Worm (Caenorhabditis elegans) whole organism, L4 larva: ENCODE data around the gene ZK593.2.

Experiments
- D1046.2 ChIP-seq: fragments of 200-800 bp; sonication (Bioruptor generic); IDR thresholded peaks from 2 replicates; pipeline ENCODE4 v1.3.6; 2022; ENCODE audit warnings: missing genetic modification characterization, missing compliant biosample characterization
- F10B5.3 ChIP-seq: sonication (generic microtip); optimal IDR thresholded peaks from 2 replicates; lab custom pipeline; 2016; ENCODE audit warnings: mild to moderate bottlenecking, missing genetic modification characterization, missing compliant biosample characterization
- F26F4.8 ChIP-seq: fragments of 200-800 bp; sonication (Bioruptor generic); conservative IDR thresholded peaks from 2 replicates; pipeline ENCODE4 v1.3.6; 2022; ENCODE audit warnings: missing genetic modification characterization, missing compliant biosample characterization
- Y48G9A.11 ChIP-seq: fragments of 200-800 bp; sonication (Bioruptor generic); IDR thresholded peaks from 2 replicates; pipeline ENCODE4 v1.3.6; 2022; ENCODE audit warnings: missing genetic modification reagents, missing genetic modification characterization, missing compliant biosample characterization
- Y5F2A.4 ChIP-seq: fragments of 200-800 bp; sonication (Bioruptor generic); optimal IDR thresholded peaks from 2 replicates; lab custom pipeline; 2018; ENCODE audit warnings: mild to moderate bottlenecking, missing genetic modification characterization, missing compliant biosample characterization
- ZK546.5 ChIP-seq, 2 experiments: sonication (generic microtip); optimal IDR thresholded peaks; 2 replicates each; lab custom pipeline; 2017; ENCODE audit warnings: missing biosample characterization in 2 of 2, missing genetic modification characterization in 2 of 2
- ama-1 ChIP-seq: fragments of 150-350 bp; optimal IDR thresholded peaks from 2 replicates; lab custom pipeline; 2014; ENCODE audit warnings: inconsistent platforms, mixed read lengths
- ceh-20 ChIP-seq: fragments of 200-800 bp; sonication (Bioruptor generic); IDR thresholded peaks from 2 replicates; pipeline ENCODE4 v1.3.6; 2022; ENCODE audit warnings: missing genetic modification reagents, missing genetic modification characterization, missing compliant biosample characterization
- ceh-28 ChIP-seq: fragments of 150-350 bp; optimal IDR thresholded peaks from 2 replicates; lab custom pipeline; 2014; ENCODE audit warnings: missing biosample characterization, missing genetic modification reagents, missing genetic modification characterization
- ceh-32 ChIP-seq: sonication (generic microtip); optimal IDR thresholded peaks from 2 replicates; lab custom pipeline; 2016; ENCODE audit warnings: mild to moderate bottlenecking, missing genetic modification characterization, missing compliant biosample characterization; ENCODE audit not compliant: poor library complexity
- ceh-44 ChIP-seq: fragments of 200-800 bp; sonication (Bioruptor generic); IDR thresholded peaks from 2 replicates; pipeline ENCODE4 v1.3.6; 2022; ENCODE audit warnings: missing genetic modification reagents, missing genetic modification characterization, missing compliant biosample characterization
- ceh-62 ChIP-seq: sonication (generic microtip); optimal IDR thresholded peaks from 2 replicates; lab custom pipeline; 2017; ENCODE audit warnings: missing biosample characterization, missing genetic modification characterization
- ctbp-1 ChIP-seq: fragments of 200-800 bp; sonication (Bioruptor generic); IDR thresholded peaks from 2 replicates; pipeline ENCODE4 v1.3.6; 2022; ENCODE audit warnings: missing genetic modification reagents, missing genetic modification characterization, missing compliant biosample characterization
- daf-16 ChIP-seq, 3 experiments: sonication (generic microtip); optimal IDR thresholded peaks; 2 replicates each; lab custom pipeline; 2016 to 2017; ENCODE audit warnings: missing genetic modification characterization in 3 of 3, missing genetic modification reagents in 3 of 3, mild to moderate bottlenecking in 2 of 3, missing compliant biosample characterization in 2 of 3, missing biosample characterization in 1 of 3, moderate library complexity in 1 of 3
- daf-8 ChIP-seq: fragments of 200-800 bp; sonication (Bioruptor generic); IDR thresholded peaks from 2 replicates; pipeline ENCODE4 v1.3.6; 2022; ENCODE audit warnings: missing genetic modification characterization, missing compliant biosample characterization
- dmd-6 ChIP-seq: fragments of 200-800 bp; sonication (Bioruptor generic); IDR thresholded peaks from 2 replicates; pipeline ENCODE4 v1.3.6; 2022; ENCODE audit warnings: missing genetic modification reagents, missing genetic modification characterization, missing compliant biosample characterization
- gei-8 ChIP-seq: fragments of 200-800 bp; sonication (Bioruptor generic); optimal IDR thresholded peaks from 2 replicates; lab custom pipeline; 2018; ENCODE audit warnings: mild to moderate bottlenecking, missing genetic modification characterization, missing compliant biosample characterization
- hlh-11 ChIP-seq: fragments of 200-800 bp; sonication (Bioruptor generic); optimal IDR thresholded peaks from 2 replicates; lab custom pipeline; 2018; ENCODE audit warnings: mild to moderate bottlenecking, missing genetic modification characterization, missing compliant biosample characterization
- jun-1 ChIP-seq: fragments of 150-350 bp; optimal IDR thresholded peaks from 2 replicates; lab custom pipeline; 2014; ENCODE audit warnings: missing biosample characterization, missing genetic modification reagents, missing genetic modification characterization
- lim-7 ChIP-seq: fragments of 200-800 bp; sonication (Bioruptor generic); IDR thresholded peaks from 2 replicates; pipeline ENCODE4 v1.3.6; 2022; ENCODE audit warnings: missing genetic modification characterization, missing compliant biosample characterization
- lin-13 ChIP-seq: fragments of 150-350 bp; optimal IDR thresholded peaks from 2 replicates; lab custom pipeline; 2014; ENCODE audit warnings: missing biosample characterization, missing genetic modification reagents, missing genetic modification characterization
- lin-15B ChIP-seq: fragments of 150-350 bp; sonication (generic microtip); optimal IDR thresholded peaks from 3 replicates; lab custom pipeline; 2014; ENCODE audit warnings: missing biosample characterization, missing genetic modification characterization
- lin-29 ChIP-seq: fragments of 200-800 bp; sonication (Bioruptor generic); IDR thresholded peaks from 2 replicates; pipeline ENCODE4 v1.3.6; 2022; ENCODE audit warnings: missing genetic modification reagents, missing genetic modification characterization, missing compliant biosample characterization
- lir-3 ChIP-seq: sonication (generic microtip); optimal IDR thresholded peaks from 2 replicates; lab custom pipeline; 2016; ENCODE audit warnings: mild to moderate bottlenecking, missing genetic modification characterization, missing compliant biosample characterization
- mdt-29 ChIP-seq: fragments of 200-800 bp; sonication (Bioruptor generic); IDR thresholded peaks from 2 replicates; pipeline ENCODE4 v1.3.6; 2022; ENCODE audit warnings: missing genetic modification reagents, missing genetic modification characterization, missing compliant biosample characterization
- mes-2 ChIP-seq: sonication (generic microtip); optimal IDR thresholded peaks from 2 replicates; lab custom pipeline; 2016; ENCODE audit warnings: missing genotype, mild to moderate bottlenecking, missing genetic modification characterization, missing compliant biosample characterization; ENCODE audit not compliant: poor library complexity, severe bottlenecking
- mxl-2 ChIP-seq: fragments of 200-800 bp; sonication (Bioruptor generic); conservative IDR thresholded peaks from 2 replicates; pipeline ENCODE4 v1.3.6; 2022; ENCODE audit warnings: missing genetic modification reagents, missing genetic modification characterization, missing compliant biosample characterization
- nhr-102 ChIP-seq: sonication (generic microtip); optimal IDR thresholded peaks from 2 replicates; lab custom pipeline; 2016; ENCODE audit warnings: mild to moderate bottlenecking, missing genetic modification characterization, moderate library complexity, missing compliant biosample characterization
- nhr-237 ChIP-seq: sonication (generic microtip); optimal IDR thresholded peaks from 2 replicates; lab custom pipeline; 2017; ENCODE audit warnings: missing biosample characterization, missing genetic modification characterization
- nhr-42 ChIP-seq: fragments of 200-800 bp; sonication (Bioruptor generic); IDR thresholded peaks from 2 replicates; pipeline ENCODE4 v1.3.6; 2022; ENCODE audit warnings: missing genetic modification characterization, missing compliant biosample characterization
- nhr-48 ChIP-seq: sonication (generic microtip); optimal IDR thresholded peaks from 2 replicates; lab custom pipeline; 2016; ENCODE audit warnings: mild to moderate bottlenecking, missing genetic modification characterization, missing compliant biosample characterization
- php-3 ChIP-seq: fragments of 200-800 bp; sonication (Bioruptor generic); IDR thresholded peaks from 2 replicates; pipeline ENCODE4 v1.3.6; 2022; ENCODE audit warnings: missing genetic modification reagents, missing genetic modification characterization, missing compliant biosample characterization
- rbr-2 ChIP-seq: sonication (generic microtip); optimal IDR thresholded peaks from 2 replicates; lab custom pipeline; 2016; ENCODE audit warnings: missing genotype, missing genetic modification characterization, missing compliant biosample characterization
- set-16 ChIP-seq: fragments of 200-800 bp; sonication (Bioruptor generic); IDR thresholded peaks from 2 replicates; pipeline ENCODE4 v1.3.6; 2022; ENCODE audit warnings: missing genetic modification reagents, missing genetic modification characterization, missing compliant biosample characterization
- snpc-1.2 ChIP-seq: fragments of 200-800 bp; sonication (Bioruptor generic); IDR thresholded peaks from 2 replicates; pipeline ENCODE4 v1.3.6; 2022; ENCODE audit warnings: missing genetic modification reagents, missing genetic modification characterization, missing compliant biosample characterization
- unc-130 ChIP-seq: sonication (generic microtip); optimal IDR thresholded peaks from 2 replicates; lab custom pipeline; 2016; ENCODE audit warnings: missing genetic modification reagents, missing genetic modification characterization, missing compliant biosample characterization
- unc-62 ChIP-seq, 3 experiments: fragments of 150-350 bp in 1 of 3; sonication (generic microtip); optimal IDR thresholded peaks in 2 of 3; peaks in 1 of 3; 1 replicate in 1 of 3; 2 replicates in 2 of 3; lab custom pipeline; 2014 to 2017; ENCODE audit warnings: missing biosample characterization in 3 of 3, missing genetic modification characterization in 3 of 3, missing genetic modification reagents in 3 of 3, missing genotype in 1 of 3
- vab-7 ChIP-seq: fragments of 200-800 bp; sonication (Bioruptor generic); IDR thresholded peaks from 2 replicates; pipeline ENCODE4 v1.3.6; 2022; ENCODE audit warnings: missing genetic modification reagents, missing genetic modification characterization, missing compliant biosample characterization
- ztf-11 ChIP-seq: fragments of 150-350 bp; optimal IDR thresholded peaks from 2 replicates; lab custom pipeline; 2014; ENCODE audit warnings: missing biosample characterization, missing genetic modification characterization

The ZK593.2 gene

ce11 chrIV:10913081-10913480 lies at the start of gene ZK593.2:
Gene ZK593.2 (plus strand): TSS chrIV:10913381.
- TF ChIP-seq ama-1 (lab: Kevin White, UChicago), result peak; percentile 59
- no peak for TF ChIP-seq daf-16 (GFP tag; optimal IDR thresholded peaks at IDR 0.05; lab: Kevin White, UChicago)
- peak; percentile 8 for TF ChIP-seq daf-16 (tag; optimal IDR thresholded peaks at IDR 0.05; lab: Kevin White, UChicago)
- TF ChIP-seq F10B5.3 (tag; lab: Kevin White, UChicago), result no peak
- TF ChIP-seq Y5F2A.4 (GFP tag; lab: Kevin White, UChicago), result no peak
- no peak for TF ChIP-seq vab-7
- TF ChIP-seq ZK546.5 (tag; optimal IDR thresholded peaks at IDR 0.05; lab: Kevin White, UChicago), result no peak
- 0 out of 2 replicates have a peak, but pooled peaks have one; percentile 11 for TF ChIP-seq mxl-2 (GFP tag; lab: Robert Waterston, UW)
- no peak for TF ChIP-seq ceh-62 (tag; lab: Kevin White, UChicago)
- TF ChIP-seq lim-7 (GFP tag; lab: Robert Waterston, UW), result no peak
- peak; percentile 7; the same call in 1 of the 2 replicates for TF ChIP-seq dmd-6 (GFP tag; lab: Robert Waterston, UW)
- TF ChIP-seq php-3, result no peak
- no peak for TF ChIP-seq lin-29

- no peak for TF ChIP-seq daf-8
- no peak for TF ChIP-seq nhr-42
- no peak for TF ChIP-seq ztf-11
- TF ChIP-seq lin-13, result no peak
- TF ChIP-seq nhr-237, result no peak
- TF ChIP-seq nhr-102, result no peak
- TF ChIP-seq mes-2 (tag; lab: Kevin White, UChicago), result no peak
- TF ChIP-seq snpc-1.2 (GFP tag; lab: Robert Waterston, UW), result no peak
- TF ChIP-seq nhr-48 (tag; lab: Kevin White, UChicago), result no peak
- TF ChIP-seq Y5F2A.4 (GFP tag; lab: Kevin White, UChicago), result no peak
- no peak for TF ChIP-seq mdt-29 (GFP tag; lab: Robert Waterston, UW)
- TF ChIP-seq hlh-11 (tag; lab: Kevin White, UChicago), result no peak
- TF ChIP-seq, all 104 proteins: peak for 0
Observed at ce11 chrIV:10864031-10864430, 49.1 kb upstream of the ZK593.2 start, which contains the start of gene nish-1. Gene nish-1 (plus strand): TSS chrIV:10864331.

DNA sequence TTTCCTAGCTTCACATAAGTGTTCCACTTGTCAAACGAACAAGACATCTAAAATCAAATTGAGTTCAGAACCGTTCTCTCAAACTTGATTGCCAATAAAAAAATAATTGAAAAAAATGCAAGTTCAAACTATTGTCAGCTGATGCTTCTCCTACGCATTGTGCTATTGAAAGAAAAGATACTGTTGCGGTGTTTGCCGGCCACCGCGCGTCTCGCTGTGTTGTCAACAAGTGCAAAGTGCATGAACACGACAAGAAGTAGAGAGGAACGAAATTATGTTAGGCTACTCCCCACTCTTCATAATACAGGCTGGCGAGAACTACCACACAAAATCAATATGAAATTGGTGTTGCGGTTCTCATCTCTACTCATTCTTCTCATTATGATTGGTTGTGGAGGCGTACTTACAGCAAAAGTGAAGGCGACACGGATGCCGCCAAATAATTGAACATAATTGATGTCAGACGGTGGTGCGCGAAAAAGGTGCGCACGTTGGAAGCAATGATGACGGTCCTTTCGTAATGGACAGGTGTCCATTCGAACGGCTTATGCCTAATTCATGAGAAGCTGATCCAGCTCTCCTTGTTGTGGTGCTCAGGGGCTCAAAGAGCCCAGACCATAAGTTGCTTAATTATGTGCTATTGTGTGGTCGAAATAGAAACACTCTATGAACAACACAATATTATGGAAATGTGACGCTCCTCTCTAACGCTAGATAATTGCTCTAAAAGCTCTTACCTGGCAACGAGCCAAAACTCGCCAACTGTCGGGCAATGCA lies 45.6 kb upstream of the ZK593.2 start:
- TF ChIP-seq lin-15B (tag; lab: Kevin White, UChicago), result no peak
- TF ChIP-seq ceh-28 (tag; lab: Kevin White, UChicago), result no peak
- no peak for TF ChIP-seq gei-8
- no peak for TF ChIP-seq ceh-32 (tag; lab: Kevin White, UChicago)
- no peak for TF ChIP-seq daf-16 (GFP tag; optimal IDR thresholded peaks at IDR 0.05; lab: Kevin White, UChicago)
- TF ChIP-seq daf-16 (tag; optimal IDR thresholded peaks at IDR 0.05; lab: Kevin White, UChicago), result peak; percentile 71
- no peak for TF ChIP-seq Y48G9A.11 (GFP tag; lab: Robert Waterston, UW)
- no peak for TF ChIP-seq nhr-237
- no peak for TF ChIP-seq unc-130
- TF ChIP-seq ceh-20 (GFP tag; lab: Robert Waterston, UW), result no peak
- TF ChIP-seq unc-62 (GFP tag; optimal IDR thresholded peaks at IDR 0.05 in 1 of 2; lab: Kevin White, UChicago), result peak in 1 of 2 experiments; percentile 89
- no peak for TF ChIP-seq unc-62 (tag; optimal IDR thresholded peaks at IDR 0.05; lab: Kevin White, UChicago)
- no peak for TF ChIP-seq D1046.2
- 0 out of 2 replicates have a peak, but pooled peaks have one; percentile 9 for TF ChIP-seq F26F4.8 (GFP tag; lab: Robert Waterston, UW)
- no peak for TF ChIP-seq set-16 (GFP tag; lab: Robert Waterston, UW)
- TF ChIP-seq rbr-2 (tag; lab: Kevin White, UChicago), result no peak
- no peak for TF ChIP-seq daf-8
- TF ChIP-seq hlh-11 (tag; lab: Kevin White, UChicago), result no peak
- no peak for TF ChIP-seq php-3
- TF ChIP-seq lir-3 (tag; lab: Kevin White, UChicago), result no peak
- no peak for TF ChIP-seq ceh-44 (GFP tag; lab: Robert Waterston, UW)
- TF ChIP-seq jun-1, result no peak
- TF ChIP-seq ctbp-1 (GFP tag; lab: Robert Waterston, UW), result no peak
- no peak for TF ChIP-seq vab-7
